Worm (Caenorhabditis elegans) whole organism, L2 larva: ENCODE data around the gene EEED8.15.

Source experiments
- F13H6.1 ChIP-seq: sonication (generic microtip); optimal IDR thresholded peaks from 2 replicates; lab custom pipeline; 2016; ENCODE audit warnings: missing genetic modification characterization, missing compliant biosample characterization
- ztf-4 ChIP-seq: fragments of 150-350 bp; optimal IDR thresholded peaks from 2 replicates; lab custom pipeline; 2014; ENCODE audit warnings: missing biosample characterization, missing genetic modification characterization

The EEED8.15 gene

DNA sequence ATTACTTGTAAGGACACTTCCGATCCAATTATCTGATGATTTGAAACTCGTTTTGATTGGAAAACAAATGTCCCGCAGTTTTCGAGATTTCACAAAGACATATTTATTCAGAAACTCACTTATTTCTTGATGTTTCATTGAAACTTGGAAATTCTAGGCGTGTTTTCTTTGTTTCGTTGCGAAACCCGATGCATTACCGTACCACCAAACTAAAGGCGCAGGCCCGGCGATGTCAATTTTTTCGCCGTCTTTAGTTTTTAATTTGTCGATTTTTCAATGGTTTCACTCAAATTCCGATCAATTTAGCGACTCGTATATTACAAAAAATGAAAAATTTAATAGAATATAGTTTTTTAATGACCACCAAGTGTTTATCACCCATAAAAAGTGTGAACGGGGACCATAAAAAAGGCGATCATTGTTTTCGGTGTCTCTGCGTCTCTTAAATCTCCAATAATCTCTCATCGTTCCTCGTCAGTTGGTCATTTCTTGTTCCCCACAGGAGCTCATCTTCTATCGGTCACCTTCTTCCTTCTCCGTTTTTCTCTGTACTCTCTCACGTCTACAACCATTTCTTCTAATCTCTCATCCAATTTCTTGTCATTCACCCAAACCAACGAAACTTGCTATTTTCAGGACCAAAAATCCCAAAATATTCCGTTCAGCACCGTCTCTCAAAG is 46.8 kb downstream of the EEED8.15 start, which contains the start of gene clr-1:
Gene clr-1 (plus strand): TSS at position 630 of the 680 bp plus-strand sequence.
- TF ChIP-seq ztf-4 (tag; lab: Kevin White, UChicago) (no peak), F13H6.1 (tag; lab: Kevin White, UChicago) (peak; percentile 13)
